Worm (Caenorhabditis elegans): ENCODE measurements around the gene C04C3.6.
A peak's percentile ranks its signal among the peaks of the same experiment; 100 is the strongest.
"Not testable (repeated sequence)": the region's sequence is repeated elsewhere in the genome, so short reads cannot be mapped to it uniquely, and the experiment has no call there.

C04C3.6 gene

DNA sequence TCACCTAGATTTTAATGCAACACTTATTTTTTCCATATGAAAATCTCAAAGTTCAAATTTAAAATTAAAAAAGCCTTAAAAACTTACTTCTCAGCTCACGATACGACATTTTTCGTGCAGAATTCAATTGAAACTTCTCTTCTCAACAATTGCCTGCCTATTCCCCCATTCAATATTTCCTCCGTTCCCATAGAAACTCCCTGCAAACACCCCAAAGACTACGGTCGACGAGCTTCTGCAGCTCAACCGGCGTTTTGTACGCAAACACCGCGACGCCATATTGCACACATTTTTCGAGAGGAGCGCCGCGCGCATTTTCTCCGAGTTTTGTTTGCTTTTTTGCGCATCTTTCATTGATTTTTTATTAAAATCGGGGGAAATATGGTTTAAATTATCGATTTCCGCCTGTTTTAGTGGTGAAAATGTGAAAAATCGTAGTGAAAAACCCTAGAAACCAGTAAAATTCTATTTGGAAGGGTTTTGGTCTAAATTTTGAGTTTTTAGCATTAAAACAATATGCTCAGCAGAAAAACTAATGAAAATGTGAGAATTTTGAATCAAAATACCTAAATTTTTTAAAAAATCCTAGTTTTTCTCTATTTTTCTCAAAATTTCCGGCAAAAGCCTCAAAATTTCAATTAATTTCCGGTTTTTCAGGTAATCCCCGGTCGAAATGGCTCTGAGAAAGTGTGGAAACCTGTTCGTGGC lies 23.2 kb downstream of the C04C3.6 start, which contains the start of the genes dyf-3 and pdhb-1:
Gene dyf-3, minus strand, starts transcription at position 217 of the 708 bp plus-strand sequence.
Gene pdhb-1, plus strand, starts transcription at position 658 of the 708 bp plus-strand sequence.
- TF ChIP-seq ztf-23 (GFP tag; IDR thresholded peaks at IDR 0.05) (no peak), klf-2 (GFP tag; conservative IDR thresholded peaks at IDR 0.05) (no peak), tab-1 (GFP tag; IDR thresholded peaks at IDR 0.05) (0 out of 2 replicates have a peak, but pooled peaks have one; percentile 41), ztf-29 (GFP tag; IDR thresholded peaks at IDR 0.05) (peak; percentile 84)

DNA sequence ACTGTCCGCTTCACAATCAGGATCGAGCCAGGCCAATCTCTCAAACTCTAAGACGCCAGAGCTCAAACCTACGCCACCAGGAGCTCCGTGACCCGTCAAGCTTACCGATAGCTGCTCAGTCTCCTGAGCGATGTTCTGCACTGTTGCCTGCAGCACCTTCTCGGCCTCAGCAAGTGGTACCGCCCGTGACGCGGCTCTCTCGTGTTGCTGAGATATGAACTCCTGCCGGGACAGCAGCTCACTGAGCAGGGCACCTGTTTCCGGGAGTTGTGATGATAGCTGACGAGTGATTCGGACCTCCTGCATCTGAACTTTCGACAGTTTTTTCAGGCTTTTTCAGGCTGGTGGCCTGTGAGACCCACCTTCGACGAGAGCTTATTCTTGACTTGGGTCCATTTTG lies 24.3 kb downstream of the C04C3.6 start:
- TF ChIP-seq ztf-29 (GFP tag; IDR thresholded peaks at IDR 0.05) (no peak), cog-1 (tag; optimal IDR thresholded peaks at IDR 0.05) (no peak), med-1 (GFP tag; optimal IDR thresholded peaks at IDR 0.05; ENCODE audit: insufficient read depth) (no peak), klf-2 (GFP tag; conservative IDR thresholded peaks at IDR 0.05) (no peak), T22C8.4 (GFP tag; IDR thresholded peaks at IDR 0.05) (no peak), ztf-23 (GFP tag; IDR thresholded peaks at IDR 0.05) (no peak), flt-1 (GFP tag; IDR thresholded peaks at IDR 0.05) (no peak), tab-1 (GFP tag; IDR thresholded peaks at IDR 0.05) (no peak), ref-1 (GFP tag; conservative IDR thresholded peaks at IDR 0.05) (no peak)

DNA sequence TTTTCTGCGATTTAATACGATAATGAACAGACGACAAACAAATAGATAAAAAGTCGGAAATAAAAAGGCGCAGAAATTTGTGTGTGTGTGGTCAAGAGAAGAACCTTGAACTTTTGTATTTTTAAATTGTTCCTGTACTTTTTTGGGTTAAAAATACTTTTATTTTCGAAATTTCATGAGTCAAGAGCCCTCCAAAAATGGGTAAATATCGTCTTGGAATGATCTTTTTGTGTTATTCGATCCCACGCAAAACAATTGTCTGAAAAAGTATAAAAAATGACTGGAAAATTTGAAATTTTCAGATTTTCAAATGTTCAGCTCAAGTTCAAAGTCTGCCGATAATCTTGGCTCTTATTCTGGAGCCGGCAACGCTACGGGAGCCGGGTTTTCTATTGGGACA lies 26.8 kb downstream of the C04C3.6 start, which contains the start of gene C04C3.14:
Gene C04C3.14, plus strand, starts transcription at position 301 of the 400 bp plus-strand sequence.
- TF ChIP-seq T22C8.4 (GFP tag; IDR thresholded peaks at IDR 0.05) (no peak), cog-1 (tag; optimal IDR thresholded peaks at IDR 0.05) (no peak), ztf-23 (GFP tag; IDR thresholded peaks at IDR 0.05) (no peak), ref-1 (GFP tag; conservative IDR thresholded peaks at IDR 0.05) (no peak), tab-1 (GFP tag; IDR thresholded peaks at IDR 0.05) (no peak), klf-2 (GFP tag; conservative IDR thresholded peaks at IDR 0.05) (no peak), med-1 (GFP tag; optimal IDR thresholded peaks at IDR 0.05; ENCODE audit: insufficient read depth) (no peak), ztf-29 (GFP tag; IDR thresholded peaks at IDR 0.05) (no peak), flt-1 (GFP tag; IDR thresholded peaks at IDR 0.05) (no peak)

DNA sequence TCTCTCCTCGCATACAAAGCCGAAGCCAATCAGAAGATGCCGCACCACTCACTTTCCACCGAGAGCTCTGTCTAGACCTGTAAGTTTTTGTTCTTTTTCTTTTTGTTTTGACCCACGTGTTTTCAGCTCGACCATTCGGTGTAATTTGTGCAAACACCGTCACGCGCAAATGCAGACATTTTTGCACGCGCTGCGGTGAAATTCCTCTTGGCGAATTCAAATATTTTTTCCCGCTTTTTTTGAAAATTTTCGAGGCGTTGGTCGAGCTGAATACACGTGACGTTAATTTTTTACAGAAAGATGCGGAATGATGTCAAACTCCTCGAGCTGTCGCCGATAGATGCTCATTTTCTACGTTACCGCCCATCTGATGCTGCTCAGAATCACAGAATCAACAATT lies 28.4 kb downstream of the C04C3.6 start, which contains the start of gene C04C3.4:
Gene C04C3.4, plus strand, starts transcription at position 301 of the 400 bp plus-strand sequence.
- not testable (repeated sequence) for TF ChIP-seq klf-2 (GFP tag; conservative IDR thresholded peaks at IDR 0.05); med-1 (GFP tag; optimal IDR thresholded peaks at IDR 0.05; ENCODE audit: insufficient read depth); T22C8.4 (GFP tag; IDR thresholded peaks at IDR 0.05)

DNA sequence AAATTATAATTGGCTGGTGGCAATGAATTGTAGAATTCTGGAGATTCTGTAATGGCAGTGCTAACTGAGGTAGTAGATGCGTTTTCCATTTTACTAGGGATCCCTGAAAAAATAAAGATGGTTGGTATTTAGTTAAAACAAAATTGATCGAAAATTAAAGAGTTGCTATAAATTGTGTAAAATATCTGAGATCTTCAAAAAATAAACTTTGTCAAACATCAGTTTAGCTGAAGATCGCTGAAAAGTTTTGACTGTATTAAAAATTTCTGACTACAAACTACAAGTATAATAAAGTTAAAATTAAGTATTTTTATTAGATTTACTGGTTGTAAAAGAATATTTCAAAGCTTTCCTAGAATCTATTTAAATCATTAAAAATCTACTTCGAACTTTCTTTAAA lies 32.4 kb downstream of the C04C3.6 start, which contains the start of gene B0546.5:
Gene B0546.5, minus strand, starts transcription at position 101 of the 400 bp plus-strand sequence.
- not testable (repeated sequence) for TF ChIP-seq flt-1 (GFP tag; IDR thresholded peaks at IDR 0.05); ref-1 (GFP tag; conservative IDR thresholded peaks at IDR 0.05); cog-1 (tag; optimal IDR thresholded peaks at IDR 0.05)

DNA sequence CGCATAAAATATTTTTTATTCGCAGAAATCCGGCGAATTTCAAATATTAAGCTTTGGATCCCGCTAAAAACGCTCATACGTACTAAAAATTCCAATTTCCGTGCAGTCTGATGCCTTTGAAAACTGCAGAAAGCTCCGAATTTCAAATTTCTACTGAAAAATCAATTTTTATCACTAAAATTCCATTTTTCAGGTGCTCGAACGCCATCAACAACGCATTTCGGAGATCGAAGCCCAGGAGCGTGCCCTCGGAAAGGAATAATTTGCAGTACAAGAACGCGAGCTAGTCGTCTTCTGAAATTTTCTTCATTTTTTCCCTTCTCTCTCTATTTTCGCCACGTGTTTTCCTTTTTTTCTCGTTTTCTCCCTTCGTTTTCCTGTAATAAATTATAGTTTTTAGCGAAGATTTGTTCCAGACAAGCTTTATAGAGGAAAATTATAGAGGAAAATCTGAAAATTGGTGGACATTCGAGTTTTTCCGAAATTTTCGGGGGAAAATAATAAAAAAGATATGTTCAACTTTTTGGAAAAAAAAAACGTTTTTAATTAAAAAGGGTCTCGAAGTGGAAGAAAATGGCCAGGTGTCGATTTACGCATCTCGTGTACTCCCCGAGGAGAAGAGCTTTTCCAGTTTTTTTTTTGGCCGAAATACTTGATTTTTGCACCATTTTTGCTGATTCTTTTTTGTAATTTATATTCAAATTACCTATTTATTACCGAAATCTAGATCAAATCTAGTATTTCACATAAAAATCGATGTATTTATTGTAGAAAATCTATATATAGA lies 35.7 kb downstream of the C04C3.6 start:
- TF ChIP-seq T22C8.4 (GFP tag; IDR thresholded peaks at IDR 0.05) (no peak), med-1 (GFP tag; optimal IDR thresholded peaks at IDR 0.05; ENCODE audit: insufficient read depth) (no peak), tab-1 (GFP tag; IDR thresholded peaks at IDR 0.05) (no peak), ztf-29 (GFP tag; IDR thresholded peaks at IDR 0.05) (no peak), ztf-23 (GFP tag; IDR thresholded peaks at IDR 0.05) (no peak), klf-2 (GFP tag; conservative IDR thresholded peaks at IDR 0.05) (no peak), cog-1 (tag; optimal IDR thresholded peaks at IDR 0.05) (no peak), flt-1 (GFP tag; IDR thresholded peaks at IDR 0.05) (no peak), ref-1 (GFP tag; conservative IDR thresholded peaks at IDR 0.05) (no peak)

DNA sequence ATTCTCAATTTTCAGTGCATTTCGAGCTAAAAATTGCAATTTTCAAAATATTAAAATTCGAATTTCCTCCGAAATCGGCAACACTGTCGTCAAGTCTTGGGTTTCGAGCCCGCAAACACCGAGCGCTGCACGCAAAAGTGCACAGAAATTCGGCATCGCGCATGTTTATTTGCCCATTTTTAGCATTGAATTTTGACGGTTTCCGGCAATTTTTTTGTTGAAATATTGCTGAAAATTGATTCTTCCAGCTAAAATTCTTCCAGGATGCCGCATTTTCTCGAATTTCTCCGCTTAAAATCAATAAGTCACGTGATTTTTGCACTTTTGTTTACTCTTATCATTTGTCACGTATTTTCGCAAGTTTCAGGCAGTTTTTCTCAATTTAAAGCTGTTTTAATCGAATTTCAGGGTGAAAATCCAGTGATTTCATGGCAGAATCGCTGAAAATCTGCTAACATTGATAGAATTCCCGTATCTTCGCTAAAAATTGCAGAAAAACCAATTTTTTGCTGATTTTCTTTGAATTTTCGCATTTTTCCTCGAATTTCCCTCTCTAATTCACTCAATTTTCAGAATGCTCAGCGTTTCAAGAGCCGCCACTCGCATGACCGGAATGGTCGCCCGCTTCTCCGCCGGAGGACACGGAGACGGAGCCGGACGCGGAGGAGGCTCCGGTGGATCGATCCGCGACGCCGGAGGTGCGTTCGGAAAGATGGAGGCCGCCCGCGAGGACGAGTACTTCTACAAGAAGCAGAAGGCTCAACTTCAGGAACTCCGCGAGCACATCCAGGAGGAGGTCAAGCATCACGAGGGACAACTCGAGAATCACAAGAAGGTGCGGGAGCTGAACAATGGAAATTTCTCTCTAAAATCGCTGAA lies 36.8 kb downstream of the C04C3.6 start, which contains the start of gene mai-2:
Gene mai-2, plus strand, starts transcription at position 574 of the 879 bp plus-strand sequence.
- no peak for TF ChIP-seq klf-2 (GFP tag; conservative IDR thresholded peaks at IDR 0.05)
- TF ChIP-seq T22C8.4 (GFP tag; IDR thresholded peaks at IDR 0.05), result no peak
- TF ChIP-seq cog-1 (tag; optimal IDR thresholded peaks at IDR 0.05), result no peak
- TF ChIP-seq ztf-23 (GFP tag; IDR thresholded peaks at IDR 0.05), result no peak

DNA sequence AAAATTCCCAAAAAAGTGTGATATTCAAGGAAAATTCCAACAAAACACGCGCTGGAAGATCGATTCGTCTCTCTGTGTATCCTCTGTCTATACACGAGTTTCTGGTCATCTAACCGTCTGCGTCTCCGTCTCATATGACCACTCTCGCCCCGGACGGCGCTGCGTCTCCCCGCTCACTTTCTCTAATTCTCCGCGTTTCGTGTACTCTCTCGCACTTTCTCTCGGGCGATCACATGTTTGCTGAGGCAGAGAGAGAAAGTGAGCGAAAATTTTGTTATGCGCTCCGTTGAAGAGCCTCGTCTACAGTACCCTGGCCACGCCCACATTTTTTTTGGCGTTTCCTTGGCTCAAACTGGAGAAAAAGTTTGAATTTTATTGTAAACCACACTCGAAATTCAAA lies 37.8 kb downstream of the C04C3.6 start:
- TF ChIP-seq cog-1 (tag; optimal IDR thresholded peaks at IDR 0.05) (peak; percentile 62), med-1 (GFP tag; optimal IDR thresholded peaks at IDR 0.05; ENCODE audit: insufficient read depth) (no peak)

DNA sequence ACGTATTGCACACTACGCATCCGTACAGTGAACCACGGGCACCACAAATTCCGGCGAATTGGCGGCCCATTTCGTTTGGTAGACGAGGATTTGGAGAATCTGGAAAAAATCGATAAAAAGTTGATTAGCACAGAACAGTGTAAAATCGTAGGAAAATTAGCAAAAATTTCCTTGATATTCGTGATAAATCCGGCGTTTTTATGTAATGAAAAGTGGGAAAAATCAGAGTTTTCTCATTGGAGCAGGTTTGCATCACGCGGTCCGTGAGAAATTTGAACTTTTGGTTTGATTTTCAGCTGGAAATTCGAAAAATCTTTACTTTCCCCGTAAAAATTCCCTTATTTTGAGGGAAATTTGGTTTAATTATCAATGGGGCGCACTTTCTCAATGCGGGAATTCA lies 38.4 kb downstream of the C04C3.6 start, which contains the start of gene B0546.4:
Gene B0546.4, minus strand, starts transcription at position 101 of the 400 bp plus-strand sequence.
- TF ChIP-seq cog-1 (tag; optimal IDR thresholded peaks at IDR 0.05) (no peak), ztf-23 (GFP tag; IDR thresholded peaks at IDR 0.05) (no peak), ref-1 (GFP tag; conservative IDR thresholded peaks at IDR 0.05) (no peak), tab-1 (GFP tag; IDR thresholded peaks at IDR 0.05) (no peak), med-1 (GFP tag; optimal IDR thresholded peaks at IDR 0.05; ENCODE audit: insufficient read depth) (no peak), flt-1 (GFP tag; IDR thresholded peaks at IDR 0.05) (no peak), T22C8.4 (GFP tag; IDR thresholded peaks at IDR 0.05) (no peak), klf-2 (GFP tag; conservative IDR thresholded peaks at IDR 0.05) (no peak), ztf-29 (GFP tag; IDR thresholded peaks at IDR 0.05) (no peak)

Measured in whole organism, midembryonic.